Worm (Caenorhabditis elegans) whole organism, L1 larva: Measurements from ENCODE around the gene F10C2.5.

ENCODE experiments used
- ceh-82 ChIP-seq, 3 experiments: fragments of 150-350 bp in 1 of 3; sonication (generic microtip) in 2 of 3; optimal IDR thresholded peaks; 2 replicates each; lab custom pipeline; 2014 to 2017; ENCODE audit warnings: missing biosample characterization in 3 of 3, missing genetic modification characterization in 3 of 3
- egl-27 ChIP-seq, 2 experiments: fragments of 150-350 bp in 1 of 2; sonication (generic microtip); optimal IDR thresholded peaks; 3 replicates each; lab custom pipeline; 2017 to 2018; ENCODE audit warnings: missing biosample characterization in 2 of 2, missing genetic modification characterization in 2 of 2, missing genetic modification reagents in 2 of 2
- irx-1 ChIP-seq: sonication (generic microtip); optimal IDR thresholded peaks from 2 replicates; lab custom pipeline; 2016; ENCODE audit warnings: missing genetic modification characterization, missing compliant biosample characterization
- lsy-2 ChIP-seq, 2 experiments: fragments of 150-350 bp; optimal IDR thresholded peaks; 2 replicates each; lab custom pipeline; 2014; ENCODE audit warnings: missing biosample characterization in 2 of 2, missing genetic modification characterization in 2 of 2
- nhr-12 ChIP-seq: sonication (generic microtip); optimal IDR thresholded peaks from 2 replicates; lab custom pipeline; 2017; ENCODE audit warnings: missing biosample characterization, missing genetic modification characterization
- nhr-20 ChIP-seq: sonication (generic microtip); optimal IDR thresholded peaks from 2 replicates; lab custom pipeline; 2016; ENCODE audit warnings: mild to moderate bottlenecking, missing genetic modification characterization, missing compliant biosample characterization
- nhr-85 ChIP-seq: sonication (generic microtip); peaks from one replicate; lab custom pipeline; 2016; ENCODE audit warnings: missing genetic modification characterization, inconsistent platforms, missing compliant biosample characterization
- sptf-1 ChIP-seq: fragments of 150-350 bp; optimal IDR thresholded peaks from 2 replicates; lab custom pipeline; 2014; ENCODE audit warnings: missing biosample characterization, missing genetic modification characterization
- unc-30 ChIP-seq: sonication (generic microtip); optimal IDR thresholded peaks from 2 replicates; lab custom pipeline; 2017; ENCODE audit warnings: missing biosample characterization, missing genetic modification characterization
- unc-62 ChIP-seq: fragments of 150-350 bp; optimal IDR thresholded peaks from 2 replicates; lab custom pipeline; 2014; ENCODE audit warnings: missing biosample characterization, missing genetic modification reagents, missing genetic modification characterization
- zag-1 ChIP-seq: fragments of 150-350 bp; optimal IDR thresholded peaks from 2 replicates; lab custom pipeline; 2014; ENCODE audit warnings: missing biosample characterization, missing genetic modification characterization

DNA sequence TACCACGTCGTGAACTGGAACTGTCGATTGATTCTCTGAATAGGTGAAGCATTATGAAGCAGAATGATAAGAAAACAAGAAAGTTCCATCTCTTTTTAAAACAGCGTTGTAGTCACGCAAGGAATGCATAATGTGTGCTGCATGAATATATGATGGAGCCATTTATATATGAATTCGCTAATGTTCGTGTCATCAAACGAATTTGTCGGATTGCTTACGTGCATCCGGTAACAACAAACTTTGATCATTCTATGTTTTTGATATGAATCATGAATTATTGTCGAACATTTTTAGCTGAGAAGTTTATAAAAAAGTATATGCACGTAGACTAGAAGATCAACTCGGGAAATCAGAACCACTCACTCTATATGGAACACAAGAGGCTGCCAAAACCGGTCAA is 47.8 kb upstream of the F10C2.5 start:
- TF ChIP-seq nhr-20 (tag; lab: Kevin White, UChicago) (no peak), zag-1 (tag; lab: Kevin White, UChicago) (no peak), nhr-12 (no peak), egl-27 (tag; optimal IDR thresholded peaks at IDR 0.05; lab: Kevin White, UChicago) (no peak), ceh-82 (tag; optimal IDR thresholded peaks at IDR 0.05; lab: Kevin White, UChicago) (no peak), sptf-1 (tag; lab: Kevin White, UChicago) (no peak), irx-1 (tag; lab: Kevin White, UChicago) (no peak), unc-30 (no peak), nhr-85 (tag; lab: Kevin White, UChicago) (no peak), unc-62 (GFP tag; lab: Kevin White, UChicago) (no peak), lsy-2 (tag; optimal IDR thresholded peaks at IDR 0.05; lab: Kevin White, UChicago) (no peak)
